Worm (Caenorhabditis elegans): Measurements from ENCODE around the gene Y37E11AL.3.

- TF ChIP-seq elt-1 (tag; optimal IDR thresholded peaks at IDR 0.05) (no peak), pha-4 (tag; optimal IDR thresholded peaks at IDR 0.05) (no peak), unc-39 (tag; optimal IDR thresholded peaks at IDR 0.05) (no peak), fos-1 (tag; optimal IDR thresholded peaks at IDR 0.05) (no peak), nhr-12 (tag; optimal IDR thresholded peaks at IDR 0.05) (no peak), ama-1 (optimal IDR thresholded peaks at IDR 0.05) (no peak), skn-1 (tag; optimal IDR thresholded peaks at IDR 0.05) (no peak), lin-39 (tag; optimal IDR thresholded peaks at IDR 0.05) (no peak), R02D3.7 (tag; optimal IDR thresholded peaks at IDR 0.05) (no peak)
Measured at ce11 chrIV:3662863-3663262, 31.9 kb upstream of the Y37E11AL.3 start.
